Worm (Caenorhabditis elegans): ENCODE measurements around the gene ZC262.2.
A peak's percentile ranks its signal among the peaks of the same experiment; 100 is the strongest.

The ZC262.2 gene

DNA sequence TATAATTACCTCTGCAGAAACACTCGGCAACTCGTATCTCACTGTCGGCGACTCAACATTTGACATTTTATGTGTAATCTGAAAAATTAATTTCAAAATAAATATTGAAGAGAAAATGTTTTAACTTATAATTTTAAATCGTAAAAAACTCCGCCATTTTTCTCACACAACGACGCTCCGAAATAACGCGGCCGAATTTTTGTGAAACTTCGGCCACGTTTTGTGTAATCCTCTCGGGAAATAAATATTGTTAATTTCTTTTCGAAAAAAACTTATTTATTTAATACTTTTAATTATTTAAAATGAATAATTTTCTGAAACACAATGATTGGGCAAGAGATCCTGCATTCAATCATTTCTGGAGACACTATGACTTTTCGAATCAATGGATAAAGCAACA is 24.5 kb upstream of the ZC262.2 start, which contains the start of the genes F10E9.7 and F10E9.5 (continued):
- TF ChIP-seq tlp-1 (tag; optimal IDR thresholded peaks at IDR 0.05) (no peak), aha-1 (tag; optimal IDR thresholded peaks at IDR 0.05) (peak; percentile 4), sox-4 (tag; optimal IDR thresholded peaks at IDR 0.05) (peak; percentile 97), nhr-84 (tag; optimal IDR thresholded peaks at IDR 0.05) (no peak), nhr-28 (tag; optimal IDR thresholded peaks at IDR 0.05) (no peak), dpl-1 (GFP tag; optimal IDR thresholded peaks at IDR 0.05) (peak; percentile 84 to 93 (median 89)), snu-23 (GFP tag; optimal IDR thresholded peaks at IDR 0.05) (peak; percentile 95), zag-1 (tag; optimal IDR thresholded peaks at IDR 0.05) (no peak), snpc-4 (tag; optimal IDR thresholded peaks at IDR 0.05) (peak; percentile 75), sptf-1 (tag; optimal IDR thresholded peaks at IDR 0.05) (no peak), Y116A8C.19 (tag; optimal IDR thresholded peaks at IDR 0.05; ENCODE audit: borderline replicate concordance) (peak; percentile 99), ztf-4 (tag; optimal IDR thresholded peaks at IDR 0.05) (peak; percentile 67), swsn-7 (tag; optimal IDR thresholded peaks at IDR 0.05) (peak; percentile 95), C34B4.2 (tag; optimal IDR thresholded peaks at IDR 0.05) (no peak), tbx-2 (tag; optimal IDR thresholded peaks at IDR 0.05) (peak; percentile 96), vab-15 (tag; optimal IDR thresholded peaks at IDR 0.05) (peak; percentile 82), zip-4 (GFP tag; optimal IDR thresholded peaks at IDR 0.05) (peak; percentile 83), fkh-10 (GFP tag; optimal IDR thresholded peaks at IDR 0.05) (no peak), ceh-63 (GFP tag; optimal IDR thresholded peaks at IDR 0.05) (peak; percentile 79), efl-3 (GFP tag; optimal IDR thresholded peaks at IDR 0.05) (peak; percentile 93), egl-27 (tag; optimal IDR thresholded peaks at IDR 0.05) (no peak), rnt-1 (tag; optimal IDR thresholded peaks at IDR 0.05) (peak; percentile 99), unc-130 (tag; optimal IDR thresholded peaks at IDR 0.05) (peak; percentile 99), elt-3 (tag; optimal IDR thresholded peaks at IDR 0.05) (peak in 3 of 6 experiments; percentile 24 to 85 (median 26)), fkh-4 (tag; optimal IDR thresholded peaks at IDR 0.05; ENCODE audit: borderline replicate concordance) (peak; percentile 99), skn-1 (tag; optimal IDR thresholded peaks at IDR 0.05) (peak; percentile 91), nhr-85 (tag) (peak; percentile 96), nhr-47 (tag; optimal IDR thresholded peaks at IDR 0.05) (peak; percentile 96), irx-1 (tag; optimal IDR thresholded peaks at IDR 0.05) (peak; percentile 98), lin-14 (GFP tag; optimal IDR thresholded peaks at IDR 0.05) (peak; percentile 97), grh-1 (GFP tag; IDR thresholded peaks at IDR 0.05) (no peak; the same call in 1 of the 2 replicates), nhr-12 (tag; optimal IDR thresholded peaks at IDR 0.05) (no peak), egl-13 (tag; optimal IDR thresholded peaks at IDR 0.05) (peak; percentile 96), jun-1 (tag; optimal IDR thresholded peaks at IDR 0.05) (peak; percentile 43), lsy-2 (tag; optimal IDR thresholded peaks at IDR 0.05) (peak; percentile 95 to 96), elt-2 (tag; optimal IDR thresholded peaks at IDR 0.05) (peak; percentile 90), lin-15B (tag; optimal IDR thresholded peaks at IDR 0.05) (peak; percentile 94), ceh-82 (tag; optimal IDR thresholded peaks at IDR 0.05) (peak; percentile 86 to 92 (median 87)), C04F5.9 (tag; optimal IDR thresholded peaks at IDR 0.05) (peak; percentile 95), nhr-90 (tag; optimal IDR thresholded peaks at IDR 0.05; ENCODE audit: poor library complexity) (peak; percentile 98), fkh-8 (tag; optimal IDR thresholded peaks at IDR 0.05) (peak; percentile 92), unc-62 (GFP tag; optimal IDR thresholded peaks at IDR 0.05) (no peak), pqm-1 (tag; optimal IDR thresholded peaks at IDR 0.05) (no peak), C16A3.4 (tag; optimal IDR thresholded peaks at IDR 0.05) (peak; percentile 92), fos-1 (tag; optimal IDR thresholded peaks at IDR 0.05) (peak; percentile 39), alr-1 (tag; optimal IDR thresholded peaks at IDR 0.05; ENCODE audit: borderline replicate concordance) (no peak), unc-30 (tag; optimal IDR thresholded peaks at IDR 0.05) (no peak), blmp-1 (tag; optimal IDR thresholded peaks at IDR 0.05) (peak; percentile 88), ztf-11 (tag; optimal IDR thresholded peaks at IDR 0.05) (peak in 1 of 2 experiments; percentile 99), hlh-4 (tag; optimal IDR thresholded peaks at IDR 0.05) (peak; percentile 85), lin-35 (GFP tag; optimal IDR thresholded peaks at IDR 0.05) (peak; percentile 90 to 93), nhr-237 (tag; optimal IDR thresholded peaks at IDR 0.05) (peak; percentile 20), ceh-8 (GFP tag; optimal IDR thresholded peaks at IDR 0.05) (peak; percentile 94)

Data from whole organism, L1 larva.